Worm (Caenorhabditis elegans): ENCODE results near the gene Y24D9B.1.

ce11 chrIV:4319473-4319872 lies 2.3 kb downstream of the Y24D9B.1 start:
- no peak for TF ChIP-seq nhr-84 (tag; optimal IDR thresholded peaks at IDR 0.05)
- no peak for TF ChIP-seq ztf-11 (tag; optimal IDR thresholded peaks at IDR 0.05)
- no peak for TF ChIP-seq jun-1 (tag; optimal IDR thresholded peaks at IDR 0.05)
- TF ChIP-seq zag-1 (tag; optimal IDR thresholded peaks at IDR 0.05), result no peak

Measured in whole organism, L1 larva.